Worm (Caenorhabditis elegans): ENCODE results near the gene dis-3.

DNA sequence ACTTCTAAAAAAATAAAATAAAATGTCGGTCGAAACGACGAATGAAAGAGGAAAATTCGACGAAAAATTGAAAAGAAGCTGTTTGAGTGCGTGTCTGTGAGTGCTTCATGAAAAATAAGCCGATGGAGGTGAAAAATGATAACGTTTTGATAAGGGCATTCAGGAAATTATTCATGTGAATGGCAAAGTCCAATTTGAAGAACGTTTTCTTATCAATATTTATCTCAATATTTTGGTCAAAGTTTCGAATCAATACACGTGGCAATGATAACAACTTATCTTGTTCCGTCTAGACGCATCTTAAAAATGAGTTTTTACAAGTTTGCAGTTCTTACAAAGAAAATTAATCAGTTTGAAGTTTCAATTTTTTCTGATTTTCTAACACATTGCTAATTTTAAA lies 37.8 kb upstream of the dis-3 start:
- TF ChIP-seq nhr-237 (tag; optimal IDR thresholded peaks at IDR 0.05) (no peak), snpc-4 (tag; optimal IDR thresholded peaks at IDR 0.05) (no peak), nhr-12 (tag; optimal IDR thresholded peaks at IDR 0.05) (no peak), unc-62 (GFP tag; optimal IDR thresholded peaks at IDR 0.05) (no peak), hlh-1 (tag; optimal IDR thresholded peaks at IDR 0.05) (no peak), nhr-76 (tag; optimal IDR thresholded peaks at IDR 0.05) (no peak), unc-39 (tag; optimal IDR thresholded peaks at IDR 0.05) (no peak), unc-120 (tag; optimal IDR thresholded peaks at IDR 0.05; ENCODE audit: poor library complexity, severe bottlenecking) (no peak), mep-1 (tag; optimal IDR thresholded peaks at IDR 0.05) (no peak), nhr-28 (tag; optimal IDR thresholded peaks at IDR 0.05) (no peak), blmp-1 (tag; optimal IDR thresholded peaks at IDR 0.05) (no peak), ceh-83 (GFP tag; optimal IDR thresholded peaks at IDR 0.05) (no peak), flh-1 (GFP tag; optimal IDR thresholded peaks at IDR 0.05) (no peak)

Measured in whole organism, mixed stage, embryonic.